Worm (Caenorhabditis elegans) whole organism, L4 larva: ENCODE measurements around the gene F47G3.1.

Experiments
- F44E2.7 ChIP-seq: fragments of 200-800 bp; sonication (Bioruptor generic); IDR thresholded peaks from 2 replicates; pipeline ENCODE4 v2.1.2; 2022; ENCODE audit warnings: missing genetic modification characterization, missing compliant biosample characterization
- Y5F2A.4 ChIP-seq: fragments of 200-800 bp; sonication (Bioruptor generic); optimal IDR thresholded peaks from 2 replicates; lab custom pipeline; 2018; ENCODE audit warnings: mild to moderate bottlenecking, missing genetic modification characterization, missing compliant biosample characterization
- ZK546.5 ChIP-seq, 2 experiments: sonication (generic microtip); optimal IDR thresholded peaks; 2 replicates each; lab custom pipeline; 2017; ENCODE audit warnings: missing biosample characterization in 2 of 2, missing genetic modification characterization in 2 of 2
- aha-1 ChIP-seq: fragments of 150-350 bp; peaks from one replicate; lab custom pipeline; 2014; ENCODE audit warnings: missing biosample characterization, missing genetic modification characterization
- attf-4 ChIP-seq: sonication (generic microtip); optimal IDR thresholded peaks from 3 replicates; lab custom pipeline; 2017; ENCODE audit warnings: missing biosample characterization, missing genetic modification characterization
- ceh-32 ChIP-seq: sonication (generic microtip); optimal IDR thresholded peaks from 2 replicates; lab custom pipeline; 2016; ENCODE audit warnings: mild to moderate bottlenecking, missing genetic modification characterization, missing compliant biosample characterization; ENCODE audit not compliant: poor library complexity
- ceh-82 ChIP-seq: sonication (generic microtip); optimal IDR thresholded peaks from 2 replicates; lab custom pipeline; 2017; ENCODE audit warnings: missing biosample characterization, missing genetic modification characterization
- cey-2 ChIP-seq: sonication (generic microtip); optimal IDR thresholded peaks from 3 replicates; lab custom pipeline; 2017; ENCODE audit warnings: missing genetic modification characterization, mild to moderate bottlenecking, missing compliant biosample characterization, antibody characterized with exemption, borderline replicate concordance; ENCODE audit not compliant: insufficient read depth
- ctbp-1 ChIP-seq: fragments of 200-800 bp; sonication (Bioruptor generic); IDR thresholded peaks from 2 replicates; pipeline ENCODE4 v1.3.6; 2022; ENCODE audit warnings: missing genetic modification reagents, missing genetic modification characterization, missing compliant biosample characterization
- daf-12 ChIP-seq: fragments of 150-350 bp; optimal IDR thresholded peaks from 2 replicates; lab custom pipeline; 2014; ENCODE audit warnings: missing biosample characterization, missing genetic modification reagents, missing genetic modification characterization
- dmd-6 ChIP-seq: fragments of 200-800 bp; sonication (Bioruptor generic); IDR thresholded peaks from 2 replicates; pipeline ENCODE4 v1.3.6; 2022; ENCODE audit warnings: missing genetic modification reagents, missing genetic modification characterization, missing compliant biosample characterization
- dpl-1 ChIP-seq: fragments of 150-350 bp; optimal IDR thresholded peaks from 2 replicates; lab custom pipeline; 2014; ENCODE audit warnings: missing biosample characterization, missing genetic modification reagents, missing genetic modification characterization
- fkh-10 ChIP-seq: fragments of 150-350 bp; optimal IDR thresholded peaks from 2 replicates; lab custom pipeline; 2014; ENCODE audit warnings: missing biosample characterization, missing genetic modification reagents, missing genetic modification characterization
- hlh-11 ChIP-seq: fragments of 200-800 bp; sonication (Bioruptor generic); optimal IDR thresholded peaks from 2 replicates; lab custom pipeline; 2018; ENCODE audit warnings: mild to moderate bottlenecking, missing genetic modification characterization, missing compliant biosample characterization
- hlh-30 ChIP-seq: sonication (generic microtip); optimal IDR thresholded peaks from 2 replicates; lab custom pipeline; 2017; ENCODE audit warnings: antibody characterized with exemption, mild to moderate bottlenecking, missing genetic modification characterization, missing compliant biosample characterization; ENCODE audit not compliant: insufficient read depth
- hmg-1.1 ChIP-seq: fragments of 200-800 bp; sonication (Bioruptor generic); IDR thresholded peaks from 2 replicates; pipeline ENCODE4 v1.3.6; 2022; ENCODE audit warnings: missing genetic modification reagents, missing genetic modification characterization, missing compliant biosample characterization
- jun-1 ChIP-seq: fragments of 150-350 bp; optimal IDR thresholded peaks from 2 replicates; lab custom pipeline; 2014; ENCODE audit warnings: missing biosample characterization, missing genetic modification reagents, missing genetic modification characterization
- lin-13 ChIP-seq: fragments of 150-350 bp; optimal IDR thresholded peaks from 2 replicates; lab custom pipeline; 2014; ENCODE audit warnings: missing biosample characterization, missing genetic modification reagents, missing genetic modification characterization
- lin-39 ChIP-seq: fragments of 150-350 bp; optimal IDR thresholded peaks from 2 replicates; lab custom pipeline; 2014; ENCODE audit warnings: missing biosample characterization, missing genetic modification reagents, missing genetic modification characterization
- madf-9 ChIP-seq: fragments of 200-800 bp; sonication (Bioruptor generic); conservative IDR thresholded peaks from 2 replicates; pipeline ENCODE4 v1.3.6; 2022; ENCODE audit warnings: missing genetic modification reagents, missing genetic modification characterization, missing compliant biosample characterization
- mxl-3 ChIP-seq: fragments of 200-800 bp; sonication (Bioruptor generic); optimal IDR thresholded peaks from 2 replicates; lab custom pipeline; 2018; ENCODE audit warnings: mild to moderate bottlenecking, missing genetic modification characterization, missing compliant biosample characterization
- nhr-10 ChIP-seq: fragments of 150-350 bp; optimal IDR thresholded peaks from 2 replicates; lab custom pipeline; 2014; ENCODE audit warnings: missing biosample characterization, missing genetic modification characterization
- nhr-102 ChIP-seq: sonication (generic microtip); optimal IDR thresholded peaks from 2 replicates; lab custom pipeline; 2016; ENCODE audit warnings: mild to moderate bottlenecking, missing genetic modification characterization, moderate library complexity, missing compliant biosample characterization
- nhr-111 ChIP-seq: fragments of 200-800 bp; sonication (Bioruptor generic); optimal IDR thresholded peaks from 2 replicates; lab custom pipeline; 2018; ENCODE audit warnings: mild to moderate bottlenecking, missing genetic modification characterization, missing compliant biosample characterization
- nhr-237 ChIP-seq: sonication (generic microtip); optimal IDR thresholded peaks from 2 replicates; lab custom pipeline; 2017; ENCODE audit warnings: missing biosample characterization, missing genetic modification characterization
- nhr-25 ChIP-seq: sonication (generic microtip); optimal IDR thresholded peaks from 2 replicates; lab custom pipeline; 2017; ENCODE audit warnings: missing genetic modification characterization, mild to moderate bottlenecking, missing compliant biosample characterization, antibody characterized with exemption, moderate library complexity, borderline replicate concordance; ENCODE audit not compliant: insufficient read depth
- nhr-41 ChIP-seq: fragments of 200-800 bp; sonication (Bioruptor generic); IDR thresholded peaks from 2 replicates; pipeline ENCODE4 v1.3.6; 2022; ENCODE audit warnings: missing genetic modification reagents, missing genetic modification characterization, missing compliant biosample characterization
- nhr-48 ChIP-seq: sonication (generic microtip); optimal IDR thresholded peaks from 2 replicates; lab custom pipeline; 2016; ENCODE audit warnings: mild to moderate bottlenecking, missing genetic modification characterization, missing compliant biosample characterization
- nhr-77 ChIP-seq: fragments of 150-350 bp; optimal IDR thresholded peaks from 2 replicates; lab custom pipeline; 2014; ENCODE audit warnings: missing biosample characterization, missing genetic modification characterization
- php-3 ChIP-seq: fragments of 200-800 bp; sonication (Bioruptor generic); IDR thresholded peaks from 2 replicates; pipeline ENCODE4 v1.3.6; 2022; ENCODE audit warnings: missing genetic modification reagents, missing genetic modification characterization, missing compliant biosample characterization
- set-16 ChIP-seq: fragments of 200-800 bp; sonication (Bioruptor generic); IDR thresholded peaks from 2 replicates; pipeline ENCODE4 v1.3.6; 2022; ENCODE audit warnings: missing genetic modification reagents, missing genetic modification characterization, missing compliant biosample characterization
- snpc-1.2 ChIP-seq: fragments of 200-800 bp; sonication (Bioruptor generic); IDR thresholded peaks from 2 replicates; pipeline ENCODE4 v1.3.6; 2022; ENCODE audit warnings: missing genetic modification reagents, missing genetic modification characterization, missing compliant biosample characterization
- spr-1 ChIP-seq: sonication (generic microtip); optimal IDR thresholded peaks from 2 replicates; lab custom pipeline; 2016; ENCODE audit warnings: mild to moderate bottlenecking, missing genetic modification characterization, missing compliant biosample characterization
- spr-3 ChIP-seq: fragments of 200-800 bp; sonication (Bioruptor generic); optimal IDR thresholded peaks from 2 replicates; lab custom pipeline; 2018; ENCODE audit warnings: mild to moderate bottlenecking, missing genetic modification characterization, missing compliant biosample characterization
- zag-1 ChIP-seq: fragments of 150-350 bp; optimal IDR thresholded peaks from 2 replicates; lab custom pipeline; 2014; ENCODE audit warnings: missing biosample characterization, missing genetic modification characterization
- ztf-7 ChIP-seq: fragments of 150-350 bp; optimal IDR thresholded peaks from 2 replicates; lab custom pipeline; 2014; ENCODE audit warnings: missing biosample characterization, missing genetic modification characterization

Gene F47G3.1

DNA sequence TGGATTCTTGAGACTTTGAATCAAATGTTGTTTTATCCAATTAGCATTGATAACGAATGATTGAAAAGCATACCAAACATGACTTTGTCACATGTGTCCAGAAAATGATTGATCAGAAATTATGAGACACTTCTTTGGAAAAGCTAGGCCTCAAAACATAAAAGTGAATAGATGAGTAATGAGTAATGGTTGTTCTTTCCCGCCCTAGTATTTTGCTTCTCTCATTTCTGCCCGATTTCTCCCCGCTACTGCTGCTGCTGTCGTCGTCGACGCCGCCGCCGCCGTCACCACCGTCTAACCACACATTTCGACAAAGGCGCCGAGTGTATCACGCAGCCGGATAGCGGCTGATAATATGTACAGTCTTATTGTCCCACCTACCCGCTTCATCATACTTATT, at the start of gene F47G3.1:
TSS of gene F47G3.1 (plus strand) at position 301 of the 400 bp plus-strand sequence.
- TF ChIP-seq attf-4 (tag; lab: Kevin White, UChicago) (no peak), aha-1 (peak; percentile 16), F44E2.7 (no peak), madf-9 (GFP tag; lab: Robert Waterston, UW) (0 out of 2 replicates have a peak, but pooled peaks have one; percentile 28), jun-1 (tag; lab: Kevin White, UChicago) (no peak), nhr-77 (tag; lab: Kevin White, UChicago) (no peak), set-16 (GFP tag; lab: Robert Waterston, UW) (no peak), lin-39 (tag; lab: Kevin White, UChicago) (no peak), mxl-3 (GFP tag; lab: Kevin White, UChicago) (peak; percentile 43), spr-3 (GFP tag; lab: Kevin White, UChicago) (no peak), ztf-7 (tag; lab: Kevin White, UChicago) (no peak), dpl-1 (GFP tag; lab: Kevin White, UChicago) (no peak), hmg-1.1 (GFP tag; lab: Robert Waterston, UW) (no peak), ctbp-1 (GFP tag; lab: Robert Waterston, UW) (no peak), nhr-10 (no peak), cey-2 (tag; lab: Kevin White, UChicago) (no peak), ZK546.5 (tag; optimal IDR thresholded peaks at IDR 0.05; lab: Kevin White, UChicago) (no peak), nhr-111 (GFP tag; lab: Kevin White, UChicago) (no peak), fkh-10 (GFP tag; lab: Kevin White, UChicago) (no peak), spr-1 (tag; lab: Kevin White, UChicago) (no peak), php-3 (GFP tag; lab: Robert Waterston, UW) (no peak), hlh-11 (tag; lab: Kevin White, UChicago) (peak; percentile 34), dmd-6 (GFP tag; lab: Robert Waterston, UW) (no peak), Y5F2A.4 (no peak)
- TF ChIP-seq, all 104 proteins: peak for 4

- TF ChIP-seq spr-1 (tag; lab: Kevin White, UChicago) (no peak), hlh-30 (tag; lab: Kevin White, UChicago) (no peak), daf-12 (tag; lab: Kevin White, UChicago) (no peak), lin-13 (GFP tag; lab: Kevin White, UChicago) (no peak), nhr-48 (tag; lab: Kevin White, UChicago) (no peak)
Observed at ce11 chrX:2338210-2338609, 47.3 kb upstream of the F47G3.1 start, which contains the start of gene nlp-45. Gene nlp-45, minus strand, starts transcription at chrX:2338310.

DNA sequence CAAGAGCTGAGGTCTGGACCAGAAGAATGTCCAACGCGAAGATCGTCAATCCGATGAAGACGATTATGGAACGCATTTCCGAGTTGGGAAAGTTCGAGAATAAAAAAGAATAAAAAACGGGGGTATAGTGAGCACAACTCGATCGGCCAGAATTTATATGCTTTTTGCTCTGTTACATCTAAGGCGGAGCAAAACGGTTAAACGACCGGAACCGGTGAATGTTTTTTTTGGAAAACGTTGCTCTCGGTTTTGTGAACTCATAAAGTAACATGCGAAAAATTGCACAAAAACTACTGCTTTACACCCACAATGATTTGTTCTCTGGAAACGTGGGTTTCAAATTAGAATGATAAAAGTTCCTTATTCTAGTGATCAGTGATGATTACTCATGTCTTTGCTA, 43.6 kb upstream of the F47G3.1 start, which contains the start of gene nlp-22:
TSS of gene nlp-22 (minus strand) at position 101 of the 400 bp plus-strand sequence.
- no peak for TF ChIP-seq ceh-82 (tag; lab: Kevin White, UChicago)
- no peak for TF ChIP-seq lin-39 (tag; lab: Kevin White, UChicago)
- no peak for TF ChIP-seq snpc-1.2 (GFP tag; lab: Robert Waterston, UW)
- no peak for TF ChIP-seq nhr-41 (GFP tag; lab: Robert Waterston, UW)
- no peak for TF ChIP-seq nhr-102 (tag; lab: Kevin White, UChicago)
- no peak for TF ChIP-seq nhr-237
- no peak for TF ChIP-seq ceh-32 (tag; lab: Kevin White, UChicago)
- no peak for TF ChIP-seq zag-1 (tag; lab: Kevin White, UChicago)
- no peak for TF ChIP-seq nhr-25 (tag; lab: Kevin White, UChicago)
- no peak for TF ChIP-seq attf-4 (tag; lab: Kevin White, UChicago)
